Fruit fly (Drosophila melanogaster): ENCODE data around the gene Mayo.

The Mayo gene

dm6 chr3R:31134056-31134455 lies 25.1 kb upstream of the Mayo start, which contains the start of gene Gycbeta100B (continued):
- no peak for TF ChIP-seq CG4404 (GFP tag; IDR thresholded peaks at IDR 0.05)
- TF ChIP-seq bsh (GFP tag; optimal IDR thresholded peaks at IDR 0.05), result no peak
- no peak for TF ChIP-seq gsb (GFP tag; IDR thresholded peaks at IDR 0.05)
- TF ChIP-seq CG7928 (GFP tag; optimal IDR thresholded peaks at IDR 0.05), result peak; percentile 3
- no peak for TF ChIP-seq Fer2 (tag; optimal IDR thresholded peaks at IDR 0.05)
- no peak for TF ChIP-seq CG14667 (GFP tag; IDR thresholded peaks at IDR 0.05)
- peak; percentile 73 for TF ChIP-seq sens (GFP tag)
- TF ChIP-seq CG1602 (GFP tag; optimal IDR thresholded peaks at IDR 0.05), result no peak
- no peak for TF ChIP-seq Ada2b (GFP tag; IDR thresholded peaks at IDR 0.05)
- no peak for TF ChIP-seq Blimp-1 (GFP tag; optimal IDR thresholded peaks at IDR 0.05)
- TF ChIP-seq esg (GFP tag; conservative IDR thresholded peaks at IDR 0.05), result no peak
- TF ChIP-seq Sin3A (optimal IDR thresholded peaks at IDR 0.05), result no peak
- TF ChIP-seq kah (GFP tag; optimal IDR thresholded peaks at IDR 0.05), result peak; percentile 64
- TF ChIP-seq Mad (GFP tag; optimal IDR thresholded peaks at IDR 0.05), result no peak
- peak; percentile 7 for TF ChIP-seq CG33213 (GFP tag; optimal IDR thresholded peaks at IDR 0.05)
- no peak for TF ChIP-seq CG8924 (tag; optimal IDR thresholded peaks at IDR 0.05)
- no peak; the same call in 1 of the 2 replicates for TF ChIP-seq Bgb (GFP tag; IDR thresholded peaks at IDR 0.05; ENCODE audit: partially characterized antibody)
- TF ChIP-seq Pdp1 (GFP tag; optimal IDR thresholded peaks at IDR 0.05), result no peak
- TF ChIP-seq vvl (GFP tag; IDR thresholded peaks at IDR 0.05), result peak; percentile 24; the same call in 1 of the 2 replicates
- peak; percentile 44 for TF ChIP-seq Ets65A (GFP tag)
- no peak for TF ChIP-seq B-H1 (GFP tag; IDR thresholded peaks at IDR 0.05)
- TF ChIP-seq CG7987 (GFP tag; optimal IDR thresholded peaks at IDR 0.05), result peak; percentile 72

- TF ChIP-seq MTF-1 (GFP tag; optimal IDR thresholded peaks at IDR 0.05; ENCODE audit: borderline replicate concordance) (no peak), CG5180 (GFP tag; optimal IDR thresholded peaks at IDR 0.05) (no peak)
Observed at dm6 chr3R:31130566-31130965, 21.6 kb upstream of the Mayo start, which contains the start of gene Ktch. Gene Ktch, minus strand, starts transcription at chr3R:31130666.

dm6 chr3R:31127357-31127775 lies 18.4 kb upstream of the Mayo start:
- peak; percentile 60 for TF ChIP-seq kay (GFP tag; optimal IDR thresholded peaks at IDR 0.05)
- TF ChIP-seq Bgb (GFP tag; IDR thresholded peaks at IDR 0.05; ENCODE audit: partially characterized antibody), result peak; percentile 38; the same call in 1 of the 2 replicates
- TF ChIP-seq abd-A (tag; optimal IDR thresholded peaks at IDR 0.05), result peak; percentile 83
- TF ChIP-seq lab (GFP tag; optimal IDR thresholded peaks at IDR 0.05), result peak; percentile 1
- peak; percentile 18 for TF ChIP-seq B-H2 (GFP tag; optimal IDR thresholded peaks at IDR 0.05)
- TF ChIP-seq CG8359 (GFP tag; optimal IDR thresholded peaks at IDR 0.05; ENCODE audit: borderline replicate concordance), result no peak
- TF ChIP-seq gfzf (GFP tag; optimal IDR thresholded peaks at IDR 0.05), result peak; percentile 38
- TF ChIP-seq lov (optimal IDR thresholded peaks at IDR 0.05), result no peak
- no peak for TF ChIP-seq lov (GFP tag; IDR thresholded peaks at IDR 0.05)
- no peak for TF ChIP-seq CG6683 (GFP tag; optimal IDR thresholded peaks at IDR 0.05)
- peak; percentile 29 for TF ChIP-seq Fer1 (GFP tag; optimal IDR thresholded peaks at IDR 0.05)
- TF ChIP-seq unpg (GFP tag; optimal IDR thresholded peaks at IDR 0.05), result peak; percentile 32
- TF ChIP-seq pzg (GFP tag; optimal IDR thresholded peaks at IDR 0.05), result peak; percentile 4
- peak; percentile 17 for TF ChIP-seq CG2678 (tag; optimal IDR thresholded peaks at IDR 0.05)
- peak; percentile 1 for TF ChIP-seq Nf-YC (tag; optimal IDR thresholded peaks at IDR 0.05)
- TF ChIP-seq CG3407 (GFP tag; optimal IDR thresholded peaks at IDR 0.05), result peak; percentile 22
- peak; percentile 29 for TF ChIP-seq salm (tag; optimal IDR thresholded peaks at IDR 0.05)
- no peak for TF ChIP-seq Sry-δ (GFP tag; optimal IDR thresholded peaks at IDR 0.05)
- TF ChIP-seq vnd (GFP tag; IDR thresholded peaks at IDR 0.05; ENCODE audit: partially characterized antibody), result no peak
- peak; percentile 72 for TF ChIP-seq E2f2 (GFP tag; IDR thresholded peaks at IDR 0.05)
- peak; percentile 88 for TF ChIP-seq grn (GFP tag; optimal IDR thresholded peaks at IDR 0.05)
- TF ChIP-seq CG13894 (tag; optimal IDR thresholded peaks at IDR 0.05), result peak; percentile 53
- peak; percentile 6 for TF ChIP-seq CG15514 (GFP tag; optimal IDR thresholded peaks at IDR 0.05)
- peak; percentile 33 for TF ChIP-seq CG12299 (tag; optimal IDR thresholded peaks at IDR 0.05)
- peak; percentile 53; the same call in 1 of the 2 replicates for TF ChIP-seq vvl (GFP tag; IDR thresholded peaks at IDR 0.05)
- peak; percentile 62 for TF ChIP-seq CTCF (GFP tag; optimal IDR thresholded peaks at IDR 0.05)
- peak; percentile 24 for TF ChIP-seq CG1603 (tag; optimal IDR thresholded peaks at IDR 0.05)

Data from whole organism, embryonic.